Fruit fly (Drosophila melanogaster): ENCODE measurements around the gene ATPsynbetaL.

ATPsynbetaL gene

dm6 chr3L:16048086-16048485 is 49.5 kb upstream of the ATPsynbetaL start (continued):
- no peak for TF ChIP-seq MESR4 (GFP tag; optimal IDR thresholded peaks at IDR 0.05)
- peak; percentile 95 for TF ChIP-seq Med (GFP tag)
- peak; percentile 70 for TF ChIP-seq CG13624 (GFP tag; optimal IDR thresholded peaks at IDR 0.05)
- no peak for TF ChIP-seq crp (GFP tag; optimal IDR thresholded peaks at IDR 0.05)
- no peak for TF ChIP-seq CG8359 (GFP tag; optimal IDR thresholded peaks at IDR 0.05; ENCODE audit: borderline replicate concordance)
- peak; percentile 66 for TF ChIP-seq CG7786 (GFP tag; optimal IDR thresholded peaks at IDR 0.05)
- TF ChIP-seq CG1792 (GFP tag; optimal IDR thresholded peaks at IDR 0.05): no peak
- 0 out of 3 replicates have a peak, but pooled peaks have one; percentile 57 for TF ChIP-seq ci (GFP tag; IDR thresholded peaks at IDR 0.05)
- TF ChIP-seq hth (optimal IDR thresholded peaks at IDR 0.05): no peak
- TF ChIP-seq chm (GFP tag; IDR thresholded peaks at IDR 0.05): peak; percentile 50; the same call in 1 of the 2 replicates
- TF ChIP-seq Elba2 (GFP tag; optimal IDR thresholded peaks at IDR 0.05): no peak
- TF ChIP-seq Poxn (GFP tag; IDR thresholded peaks at IDR 0.05): no peak
- no peak for TF ChIP-seq CG12942 (GFP tag; optimal IDR thresholded peaks at IDR 0.05)
- TF ChIP-seq CG10209 (GFP tag; optimal IDR thresholded peaks at IDR 0.05): peak; percentile 39
- TF ChIP-seq Dll (GFP tag; IDR thresholded peaks at IDR 0.05; ENCODE audit: partially characterized antibody): no peak
- peak; percentile 19; the same call in 1 of the 3 replicates for TF ChIP-seq B-H1 (GFP tag; IDR thresholded peaks at IDR 0.05)
- no peak for TF ChIP-seq chinmo (GFP tag; IDR thresholded peaks at IDR 0.05; ENCODE audit: partially characterized antibody)
- TF ChIP-seq B-H2 (GFP tag; optimal IDR thresholded peaks at IDR 0.05): peak; percentile 7
- TF ChIP-seq CG6689 (GFP tag; IDR thresholded peaks at IDR 0.05): peak; percentile 48; the same call in 1 of the 2 replicates
- TF ChIP-seq tio (GFP tag; optimal IDR thresholded peaks at IDR 0.05): no peak
- no peak for TF ChIP-seq dm (GFP tag; optimal IDR thresholded peaks at IDR 0.05)
- TF ChIP-seq CG6854 (GFP tag; optimal IDR thresholded peaks at IDR 0.05): no peak
- TF ChIP-seq mam (GFP tag; optimal IDR thresholded peaks at IDR 0.05): peak; percentile 19
- no peak for TF ChIP-seq hkb (optimal IDR thresholded peaks at IDR 0.05)
- peak; percentile 56 for TF ChIP-seq hkb (GFP tag; IDR thresholded peaks at IDR 0.05)
- peak; percentile 51 for TF ChIP-seq BtbVII (GFP tag; optimal IDR thresholded peaks at IDR 0.05)
- TF ChIP-seq Hand (GFP tag; optimal IDR thresholded peaks at IDR 0.05): no peak
- TF ChIP-seq dati (GFP tag; IDR thresholded peaks at IDR 0.05): no peak
- peak; percentile 31 for TF ChIP-seq Sox102F (GFP tag; optimal IDR thresholded peaks at IDR 0.05)
- TF ChIP-seq CG18599 (GFP tag; optimal IDR thresholded peaks at IDR 0.05): peak; percentile 74
- no peak for TF ChIP-seq Pdp1 (GFP tag; optimal IDR thresholded peaks at IDR 0.05)
- TF ChIP-seq Bdp1 (GFP tag; optimal IDR thresholded peaks at IDR 0.05): peak; percentile 4
- no peak for TF ChIP-seq Blimp-1 (GFP tag; optimal IDR thresholded peaks at IDR 0.05)
- TF ChIP-seq CG14667 (GFP tag; IDR thresholded peaks at IDR 0.05): no peak
- no peak for TF ChIP-seq cg (GFP tag; optimal IDR thresholded peaks at IDR 0.05)
- TF ChIP-seq Ets65A (GFP tag): no peak
- peak; percentile 64 for TF ChIP-seq CG13296 (GFP tag; optimal IDR thresholded peaks at IDR 0.05)
- no peak for TF ChIP-seq BEAF-32 (GFP tag; optimal IDR thresholded peaks at IDR 0.05)
- peak; percentile 46 for TF ChIP-seq HLH3B (GFP tag; IDR thresholded peaks at IDR 0.05)
- TF ChIP-seq dpn (GFP tag; optimal IDR thresholded peaks at IDR 0.05): peak; percentile 32 to 65
- peak; percentile 35 for TF ChIP-seq Mes4 (GFP tag; optimal IDR thresholded peaks at IDR 0.05)
- 0 out of 2 replicates have a peak, but pooled peaks have one; percentile 20 for TF ChIP-seq ttk (GFP tag; IDR thresholded peaks at IDR 0.05)
- no peak for TF ChIP-seq CG31388 (GFP tag; optimal IDR thresholded peaks at IDR 0.05)
- TF ChIP-seq CG12391 (tag; optimal IDR thresholded peaks at IDR 0.05): peak; percentile 27
- TF ChIP-seq fu2 (GFP tag; optimal IDR thresholded peaks at IDR 0.05): peak; percentile 18
- TF ChIP-seq unc-4 (GFP tag; IDR thresholded peaks at IDR 0.05; ENCODE audit: partially characterized antibody): no peak
- 0 out of 2 replicates have a peak, but pooled peaks have one; percentile 11 for TF ChIP-seq CG17612 (GFP tag; IDR thresholded peaks at IDR 0.05)
- TF ChIP-seq org-1 (GFP tag; optimal IDR thresholded peaks at IDR 0.05): peak; percentile 52
- TF ChIP-seq Ravus (GFP tag; IDR thresholded peaks at IDR 0.05): no peak; the same call in 1 of the 2 replicates
- no peak for TF ChIP-seq Bgb (GFP tag; IDR thresholded peaks at IDR 0.05; ENCODE audit: partially characterized antibody)
- TF ChIP-seq sqz (GFP tag; optimal IDR thresholded peaks at IDR 0.05): no peak

All from whole organism, embryonic.